Worm (Caenorhabditis elegans): Measurements from ENCODE around the gene gid-8.
A peak's percentile ranks its signal among the peaks of the same experiment; 100 is the strongest.

ce11 chrV:1471078-1471969 is 3.8 kb downstream of the gid-8 start:
- TF ChIP-seq snpc-4 (tag; optimal IDR thresholded peaks at IDR 0.05), result peak; percentile 10
- TF ChIP-seq ceh-82 (tag; optimal IDR thresholded peaks at IDR 0.05), result no peak

Data from whole organism, L3 larva.